Fruit fly (Drosophila melanogaster): ENCODE results near the gene Ccp84Ab.

dm6 chr3R:6668234-6668633, 34.4 kb downstream of the Ccp84Ab start:
- no peak for TF ChIP-seq Pif1A (GFP tag; optimal IDR thresholded peaks at IDR 0.05)
- no peak for TF ChIP-seq CG13204 (GFP tag; optimal IDR thresholded peaks at IDR 0.05)
- no peak for TF ChIP-seq D1 (tag; optimal IDR thresholded peaks at IDR 0.05)
